Worm (Caenorhabditis elegans) whole organism, L4 larva: ENCODE measurements around the gene ZK632.11.

ENCODE experiments used
- D1046.2 ChIP-seq: fragments of 200-800 bp; sonication (Bioruptor generic); IDR thresholded peaks from 2 replicates; pipeline ENCODE4 v1.3.6; 2022; ENCODE audit warnings: missing genetic modification characterization, missing compliant biosample characterization
- F44E2.7 ChIP-seq: fragments of 200-800 bp; sonication (Bioruptor generic); IDR thresholded peaks from 2 replicates; pipeline ENCODE4 v2.1.2; 2022; ENCODE audit warnings: missing genetic modification characterization, missing compliant biosample characterization
- Y105C5A.15 ChIP-seq: fragments of 200-800 bp; sonication (Bioruptor generic); IDR thresholded peaks from 2 replicates; pipeline ENCODE4 v1.3.6; 2022; ENCODE audit warnings: missing genetic modification characterization, missing compliant biosample characterization
- Y48G9A.11 ChIP-seq: fragments of 200-800 bp; sonication (Bioruptor generic); IDR thresholded peaks from 2 replicates; pipeline ENCODE4 v1.3.6; 2022; ENCODE audit warnings: missing genetic modification reagents, missing genetic modification characterization, missing compliant biosample characterization
- Y75B8A.6 ChIP-seq: fragments of 200-800 bp; sonication (Bioruptor generic); IDR thresholded peaks from 2 replicates; pipeline ENCODE4 v1.3.6; 2022; ENCODE audit warnings: missing genetic modification reagents, missing genetic modification characterization, missing compliant biosample characterization
- ZK337.2 ChIP-seq: fragments of 200-800 bp; sonication (Bioruptor generic); IDR thresholded peaks from 2 replicates; pipeline ENCODE4 v1.3.6; 2022; ENCODE audit warnings: missing genetic modification reagents, missing genetic modification characterization, missing compliant biosample characterization
- aly-2 ChIP-seq: sonication (generic microtip); optimal IDR thresholded peaks from 2 replicates; lab custom pipeline; 2018; ENCODE audit warnings: missing biosample characterization, missing genetic modification characterization
- ama-1 ChIP-seq: fragments of 150-350 bp; optimal IDR thresholded peaks from 2 replicates; lab custom pipeline; 2014; ENCODE audit warnings: inconsistent platforms, mixed read lengths
- ceh-20 ChIP-seq: fragments of 200-800 bp; sonication (Bioruptor generic); IDR thresholded peaks from 2 replicates; pipeline ENCODE4 v1.3.6; 2022; ENCODE audit warnings: missing genetic modification reagents, missing genetic modification characterization, missing compliant biosample characterization
- ceh-32 ChIP-seq: sonication (generic microtip); optimal IDR thresholded peaks from 2 replicates; lab custom pipeline; 2016; ENCODE audit warnings: mild to moderate bottlenecking, missing genetic modification characterization, missing compliant biosample characterization; ENCODE audit not compliant: poor library complexity
- ctbp-1 ChIP-seq: fragments of 200-800 bp; sonication (Bioruptor generic); IDR thresholded peaks from 2 replicates; pipeline ENCODE4 v1.3.6; 2022; ENCODE audit warnings: missing genetic modification reagents, missing genetic modification characterization, missing compliant biosample characterization
- daf-12 ChIP-seq: fragments of 150-350 bp; optimal IDR thresholded peaks from 2 replicates; lab custom pipeline; 2014; ENCODE audit warnings: missing biosample characterization, missing genetic modification reagents, missing genetic modification characterization
- daf-16 ChIP-seq, 3 experiments: sonication (generic microtip); optimal IDR thresholded peaks; 2 replicates each; lab custom pipeline; 2016 to 2017; ENCODE audit warnings: missing genetic modification characterization in 3 of 3, missing genetic modification reagents in 3 of 3, mild to moderate bottlenecking in 2 of 3, missing compliant biosample characterization in 2 of 3, missing biosample characterization in 1 of 3, moderate library complexity in 1 of 3
- dmd-6 ChIP-seq: fragments of 200-800 bp; sonication (Bioruptor generic); IDR thresholded peaks from 2 replicates; pipeline ENCODE4 v1.3.6; 2022; ENCODE audit warnings: missing genetic modification reagents, missing genetic modification characterization, missing compliant biosample characterization
- dmd-8 ChIP-seq: fragments of 200-800 bp; sonication (Bioruptor generic); IDR thresholded peaks from 2 replicates; pipeline ENCODE4 v1.3.6; 2022; ENCODE audit warnings: missing genetic modification characterization, missing compliant biosample characterization
- dmd-9 ChIP-seq: fragments of 200-800 bp; sonication (Bioruptor generic); IDR thresholded peaks from 2 replicates; pipeline ENCODE4 v1.3.6; 2022; ENCODE audit warnings: missing genetic modification reagents, missing genetic modification characterization, missing compliant biosample characterization
- dpl-1 ChIP-seq: fragments of 150-350 bp; optimal IDR thresholded peaks from 2 replicates; lab custom pipeline; 2014; ENCODE audit warnings: missing biosample characterization, missing genetic modification reagents, missing genetic modification characterization
- egl-43 ChIP-seq: fragments of 200-800 bp; sonication (Bioruptor generic); IDR thresholded peaks from 2 replicates; pipeline ENCODE4 v1.3.6; 2022; ENCODE audit warnings: missing genetic modification reagents, missing genetic modification characterization, missing compliant biosample characterization
- hif-1 ChIP-seq, 2 experiments: sonication (generic microtip); optimal IDR thresholded peaks; 2 replicates each; lab custom pipeline; 2016 to 2017; ENCODE audit warnings: missing compliant biosample characterization in 2 of 2, missing genetic modification characterization in 2 of 2, missing genetic modification reagents in 2 of 2, missing genotype in 2 of 2, mild to moderate bottlenecking in 1 of 2
- hlh-11 ChIP-seq: fragments of 200-800 bp; sonication (Bioruptor generic); optimal IDR thresholded peaks from 2 replicates; lab custom pipeline; 2018; ENCODE audit warnings: mild to moderate bottlenecking, missing genetic modification characterization, missing compliant biosample characterization
- hlh-30 ChIP-seq: sonication (generic microtip); optimal IDR thresholded peaks from 2 replicates; lab custom pipeline; 2017; ENCODE audit warnings: antibody characterized with exemption, mild to moderate bottlenecking, missing genetic modification characterization, missing compliant biosample characterization; ENCODE audit not compliant: insufficient read depth
- jun-1 ChIP-seq: fragments of 150-350 bp; optimal IDR thresholded peaks from 2 replicates; lab custom pipeline; 2014; ENCODE audit warnings: missing biosample characterization, missing genetic modification reagents, missing genetic modification characterization
- lim-7 ChIP-seq: fragments of 200-800 bp; sonication (Bioruptor generic); IDR thresholded peaks from 2 replicates; pipeline ENCODE4 v1.3.6; 2022; ENCODE audit warnings: missing genetic modification characterization, missing compliant biosample characterization
- lin-15B ChIP-seq: fragments of 150-350 bp; sonication (generic microtip); optimal IDR thresholded peaks from 3 replicates; lab custom pipeline; 2014; ENCODE audit warnings: missing biosample characterization, missing genetic modification characterization
- lin-38 ChIP-seq: fragments of 200-800 bp; sonication (Bioruptor generic); IDR thresholded peaks from 2 replicates; pipeline ENCODE4 v1.3.6; 2022; ENCODE audit warnings: missing genetic modification reagents, missing genetic modification characterization, missing compliant biosample characterization
- lir-3 ChIP-seq: sonication (generic microtip); optimal IDR thresholded peaks from 2 replicates; lab custom pipeline; 2016; ENCODE audit warnings: mild to moderate bottlenecking, missing genetic modification characterization, missing compliant biosample characterization
- lsy-2 ChIP-seq, 2 experiments: fragments of 150-350 bp in 1 of 2; sonication (generic microtip) in 1 of 2; optimal IDR thresholded peaks; 2 replicates each; lab custom pipeline; 2014 to 2017; ENCODE audit warnings: missing biosample characterization in 2 of 2, missing genetic modification characterization in 2 of 2
- madf-9 ChIP-seq: fragments of 200-800 bp; sonication (Bioruptor generic); conservative IDR thresholded peaks from 2 replicates; pipeline ENCODE4 v1.3.6; 2022; ENCODE audit warnings: missing genetic modification reagents, missing genetic modification characterization, missing compliant biosample characterization
- mes-2 ChIP-seq: sonication (generic microtip); optimal IDR thresholded peaks from 2 replicates; lab custom pipeline; 2016; ENCODE audit warnings: missing genotype, mild to moderate bottlenecking, missing genetic modification characterization, missing compliant biosample characterization; ENCODE audit not compliant: poor library complexity, severe bottlenecking
- mxl-3 ChIP-seq: fragments of 200-800 bp; sonication (Bioruptor generic); optimal IDR thresholded peaks from 2 replicates; lab custom pipeline; 2018; ENCODE audit warnings: mild to moderate bottlenecking, missing genetic modification characterization, missing compliant biosample characterization
- nhr-237 ChIP-seq: sonication (generic microtip); optimal IDR thresholded peaks from 2 replicates; lab custom pipeline; 2017; ENCODE audit warnings: missing biosample characterization, missing genetic modification characterization
- nhr-25 ChIP-seq: sonication (generic microtip); optimal IDR thresholded peaks from 2 replicates; lab custom pipeline; 2017; ENCODE audit warnings: missing genetic modification characterization, mild to moderate bottlenecking, missing compliant biosample characterization, antibody characterized with exemption, moderate library complexity, borderline replicate concordance; ENCODE audit not compliant: insufficient read depth
- php-3 ChIP-seq: fragments of 200-800 bp; sonication (Bioruptor generic); IDR thresholded peaks from 2 replicates; pipeline ENCODE4 v1.3.6; 2022; ENCODE audit warnings: missing genetic modification reagents, missing genetic modification characterization, missing compliant biosample characterization
- pqm-1 ChIP-seq: sonication (generic microtip); optimal IDR thresholded peaks from 2 replicates; lab custom pipeline; 2017; ENCODE audit warnings: missing biosample characterization, missing genetic modification characterization
- rbr-2 ChIP-seq: sonication (generic microtip); optimal IDR thresholded peaks from 2 replicates; lab custom pipeline; 2016; ENCODE audit warnings: missing genotype, missing genetic modification characterization, missing compliant biosample characterization
- saeg-2 ChIP-seq: fragments of 200-800 bp; sonication (Bioruptor generic); IDR thresholded peaks from 2 replicates; pipeline ENCODE4 v1.3.6; 2022; ENCODE audit warnings: missing genetic modification reagents, missing genetic modification characterization, missing compliant biosample characterization
- sdz-12 ChIP-seq: fragments of 200-800 bp; sonication (Bioruptor generic); optimal IDR thresholded peaks from 2 replicates; lab custom pipeline; 2018; ENCODE audit warnings: mild to moderate bottlenecking, missing genetic modification characterization, missing compliant biosample characterization
- set-16 ChIP-seq: fragments of 200-800 bp; sonication (Bioruptor generic); IDR thresholded peaks from 2 replicates; pipeline ENCODE4 v1.3.6; 2022; ENCODE audit warnings: missing genetic modification reagents, missing genetic modification characterization, missing compliant biosample characterization
- skn-1 ChIP-seq: fragments of 150-350 bp; optimal IDR thresholded peaks from 2 replicates; lab custom pipeline; 2014; ENCODE audit warnings: missing biosample characterization, missing genetic modification characterization
- snpc-1.2 ChIP-seq: fragments of 200-800 bp; sonication (Bioruptor generic); IDR thresholded peaks from 2 replicates; pipeline ENCODE4 v1.3.6; 2022; ENCODE audit warnings: missing genetic modification reagents, missing genetic modification characterization, missing compliant biosample characterization
- snpc-4 ChIP-seq: fragments of 150-350 bp; optimal IDR thresholded peaks from 2 replicates; lab custom pipeline; 2014; ENCODE audit warnings: missing biosample characterization, missing genetic modification characterization
- tra-1 ChIP-seq: fragments of 200-800 bp; sonication (Bioruptor generic); IDR thresholded peaks from 2 replicates; pipeline ENCODE4 v1.3.6; 2022; ENCODE audit warnings: missing genetic modification reagents, missing genetic modification characterization, missing compliant biosample characterization
- unc-130 ChIP-seq: sonication (generic microtip); optimal IDR thresholded peaks from 2 replicates; lab custom pipeline; 2016; ENCODE audit warnings: missing genetic modification reagents, missing genetic modification characterization, missing compliant biosample characterization
- unc-39 ChIP-seq: sonication (generic microtip); optimal IDR thresholded peaks from 2 replicates; lab custom pipeline; 2017; ENCODE audit warnings: missing biosample characterization, missing genetic modification characterization
- unc-62 ChIP-seq, 3 experiments: fragments of 150-350 bp in 1 of 3; sonication (generic microtip); optimal IDR thresholded peaks in 2 of 3; peaks in 1 of 3; 1 replicate in 1 of 3; 2 replicates in 2 of 3; lab custom pipeline; 2014 to 2017; ENCODE audit warnings: missing biosample characterization in 3 of 3, missing genetic modification characterization in 3 of 3, missing genetic modification reagents in 3 of 3, missing genotype in 1 of 3
- vab-7 ChIP-seq: fragments of 200-800 bp; sonication (Bioruptor generic); IDR thresholded peaks from 2 replicates; pipeline ENCODE4 v1.3.6; 2022; ENCODE audit warnings: missing genetic modification reagents, missing genetic modification characterization, missing compliant biosample characterization
- zag-1 ChIP-seq: fragments of 150-350 bp; optimal IDR thresholded peaks from 2 replicates; lab custom pipeline; 2014; ENCODE audit warnings: missing biosample characterization, missing genetic modification characterization
- zfp-3 ChIP-seq: fragments of 200-800 bp; sonication (Bioruptor generic); conservative IDR thresholded peaks from 2 replicates; pipeline ENCODE4 v1.3.6; 2022; ENCODE audit warnings: missing genetic modification reagents, missing genetic modification characterization, missing compliant biosample characterization

The ZK632.11 gene

DNA sequence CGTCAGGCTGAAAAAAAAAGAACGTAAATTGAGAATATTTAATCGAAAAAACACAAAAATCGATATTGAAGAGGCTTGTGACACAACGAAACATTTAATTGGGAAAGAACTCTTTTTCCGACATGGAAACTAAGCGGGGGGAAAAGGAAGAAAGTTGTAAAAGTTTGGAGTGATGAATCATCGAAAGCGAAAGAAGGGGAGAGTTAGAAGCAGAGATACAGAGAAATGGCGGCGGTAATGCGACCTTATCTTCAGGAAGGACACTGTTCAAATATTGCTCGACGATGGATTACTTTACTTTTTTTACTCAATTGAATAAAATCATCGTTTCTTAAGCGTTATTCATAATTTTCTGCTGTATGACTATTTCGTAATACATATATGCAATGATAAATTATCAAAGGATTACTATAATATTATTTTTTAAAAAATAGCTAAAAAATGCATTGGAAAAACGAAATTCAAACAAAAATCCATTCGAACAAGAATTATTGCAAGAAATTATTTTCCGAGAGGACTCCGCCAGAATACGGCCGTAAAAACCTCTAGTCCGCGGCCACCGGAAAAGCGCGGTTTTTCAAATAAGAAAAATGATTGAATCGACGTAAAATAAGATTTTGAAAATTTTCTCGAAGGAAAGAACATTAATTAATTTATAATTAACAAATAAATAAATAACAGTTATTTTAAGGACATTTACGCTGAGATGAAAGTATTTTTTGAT, 40.2 kb downstream of the ZK632.11 start, which contains the start of gene dhhc-4 (continued):
- TF ChIP-seq daf-16 (GFP tag; optimal IDR thresholded peaks at IDR 0.05; lab: Kevin White, UChicago) (peak in 1 of 2 experiments; percentile 10), daf-16 (tag; optimal IDR thresholded peaks at IDR 0.05; lab: Kevin White, UChicago) (no peak), tra-1 (no peak), ctbp-1 (GFP tag; lab: Robert Waterston, UW) (no peak), hlh-30 (peak; percentile 20), mes-2 (tag; lab: Kevin White, UChicago) (peak; percentile 99), mxl-3 (GFP tag; lab: Kevin White, UChicago) (no peak), ceh-20 (GFP tag; lab: Robert Waterston, UW) (no peak), sdz-12 (GFP tag; lab: Kevin White, UChicago) (peak; percentile 54), lin-38 (GFP tag; lab: Robert Waterston, UW) (no peak; the same call in none of the 2 replicates), hif-1 (tag; optimal IDR thresholded peaks at IDR 0.05; lab: Kevin White, UChicago) (peak in 1 of 2 experiments; percentile 91), php-3 (GFP tag; lab: Robert Waterston, UW) (no peak; the same call in 1 of the 2 replicates), ZK337.2 (GFP tag; lab: Robert Waterston, UW) (peak; percentile 94), Y48G9A.11 (GFP tag; lab: Robert Waterston, UW) (peak; percentile 54; the same call in 1 of the 2 replicates), dmd-9 (GFP tag; lab: Robert Waterston, UW) (peak; percentile 79), unc-62 (GFP tag; optimal IDR thresholded peaks at IDR 0.05 in 1 of 2; lab: Kevin White, UChicago) (peak in 1 of 2 experiments; percentile 59), unc-62 (tag; optimal IDR thresholded peaks at IDR 0.05; lab: Kevin White, UChicago) (no peak), snpc-4 (tag; lab: Kevin White, UChicago) (no peak), unc-39 (tag; lab: Kevin White, UChicago) (no peak), dmd-6 (GFP tag; lab: Robert Waterston, UW) (no peak), snpc-1.2 (GFP tag; lab: Robert Waterston, UW) (no peak), nhr-237 (no peak), F44E2.7 (GFP tag; lab: Robert Waterston, UW) (no peak), egl-43 (GFP tag; lab: Robert Waterston, UW) (no peak), lir-3 (tag; lab: Kevin White, UChicago) (no peak), D1046.2 (GFP tag; lab: Robert Waterston, UW) (no peak), nhr-25 (tag; lab: Kevin White, UChicago) (no peak), skn-1 (tag; lab: Kevin White, UChicago) (no peak), madf-9 (GFP tag; lab: Robert Waterston, UW) (no peak; the same call in 1 of the 2 replicates), jun-1 (tag; lab: Kevin White, UChicago) (no peak), aly-2 (tag; lab: Kevin White, UChicago) (no peak), unc-130 (peak; percentile 89), dpl-1 (peak; percentile 94), zfp-3 (GFP tag; lab: Robert Waterston, UW) (0 out of 2 replicates have a peak, but pooled peaks have one; percentile 22), daf-12 (tag; lab: Kevin White, UChicago) (no peak), pqm-1 (peak; percentile 5), rbr-2 (tag; lab: Kevin White, UChicago) (peak; percentile 51), saeg-2 (GFP tag; lab: Robert Waterston, UW) (no peak), lim-7 (GFP tag; lab: Robert Waterston, UW) (no peak), vab-7 (no peak), dmd-8 (GFP tag; lab: Robert Waterston, UW) (no peak), zag-1 (no peak), ama-1 (lab: Kevin White, UChicago) (no peak), set-16 (GFP tag; lab: Robert Waterston, UW) (no peak), lin-15B (tag; lab: Kevin White, UChicago) (no peak), ceh-32 (tag; lab: Kevin White, UChicago) (peak; percentile 19), hlh-11 (tag; lab: Kevin White, UChicago) (no peak), lsy-2 (tag; optimal IDR thresholded peaks at IDR 0.05; lab: Kevin White, UChicago) (peak in 1 of 2 experiments; percentile 71), Y75B8A.6 (GFP tag; lab: Robert Waterston, UW) (no peak), Y105C5A.15 (GFP tag; lab: Robert Waterston, UW) (no peak)
